Worm (Caenorhabditis elegans) whole organism, mixed stage, embryonic: ENCODE data around the gene ndc-80.

ENCODE experiments used
- M03D4.4 ChIP-seq: sonication (generic microtip); optimal IDR thresholded peaks from 2 replicates; lab custom pipeline; 2017; ENCODE audit warnings: mild to moderate bottlenecking, missing genetic modification characterization, missing compliant biosample characterization
- bed-3 ChIP-seq: fragments of 200-800 bp; sonication (Bioruptor generic); optimal IDR thresholded peaks from 3 replicates; lab custom pipeline; 2018; ENCODE audit warnings: mild to moderate bottlenecking, missing genetic modification characterization, moderate library complexity, missing compliant biosample characterization
- ceh-43 ChIP-seq: fragments of 200-800 bp; sonication (Bioruptor generic); optimal IDR thresholded peaks from 2 replicates; lab custom pipeline; 2018; ENCODE audit warnings: mild to moderate bottlenecking, missing genetic modification characterization, moderate library complexity, missing compliant biosample characterization
- elt-1 ChIP-seq: sonication (generic microtip); optimal IDR thresholded peaks from 2 replicates; lab custom pipeline; 2017; ENCODE audit warnings: missing genetic modification characterization, mild to moderate bottlenecking, missing compliant biosample characterization, antibody characterized with exemption, moderate library complexity, borderline replicate concordance; ENCODE audit not compliant: insufficient read depth
- hlh-1 ChIP-seq: fragments of 150-350 bp; optimal IDR thresholded peaks from 2 replicates; lab custom pipeline; 2014; ENCODE audit warnings: missing biosample characterization, missing genetic modification reagents, missing genetic modification characterization
- lsy-2 ChIP-seq: fragments of 150-350 bp; optimal IDR thresholded peaks from 2 replicates; lab custom pipeline; 2014; ENCODE audit warnings: missing biosample characterization, missing genetic modification characterization
- nhr-28 ChIP-seq: fragments of 150-350 bp; optimal IDR thresholded peaks from 2 replicates; lab custom pipeline; 2014; ENCODE audit warnings: missing biosample characterization, missing genetic modification characterization
- snpc-4 ChIP-seq: fragments of 150-350 bp; optimal IDR thresholded peaks from 2 replicates; lab custom pipeline; 2014; ENCODE audit warnings: missing biosample characterization, missing genetic modification characterization
- sptf-1 ChIP-seq: sonication (generic microtip); optimal IDR thresholded peaks from 2 replicates; lab custom pipeline; 2017; ENCODE audit warnings: mild to moderate bottlenecking, missing genetic modification characterization, moderate library complexity, missing compliant biosample characterization
- unc-39 ChIP-seq: fragments of 150-350 bp; optimal IDR thresholded peaks from 2 replicates; lab custom pipeline; 2014; ENCODE audit warnings: missing biosample characterization, missing genetic modification characterization

DNA sequence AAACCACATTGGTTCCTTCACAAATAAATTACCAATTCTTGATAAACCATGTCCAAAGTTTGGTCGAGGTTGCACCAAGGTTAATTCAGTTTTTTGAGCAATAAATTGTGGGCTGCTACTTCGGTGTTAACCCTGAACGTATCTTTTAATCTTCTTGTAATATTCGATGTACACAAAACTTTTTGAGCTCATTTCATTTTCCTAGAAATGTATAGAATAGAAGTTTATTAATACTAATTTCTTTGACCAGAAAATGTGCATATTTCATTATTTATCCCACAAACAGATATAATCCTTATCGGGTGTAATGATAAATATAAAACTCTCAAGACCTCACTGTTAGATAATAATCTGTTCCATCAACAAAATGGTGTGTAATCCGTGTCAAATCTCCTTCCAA lies 22.0 kb upstream of the ndc-80 start:
- no peak for TF ChIP-seq unc-39 (tag; lab: Kevin White, UChicago)
- no peak for TF ChIP-seq bed-3 (GFP tag; lab: Kevin White, UChicago)
- TF ChIP-seq nhr-28 (tag; lab: Kevin White, UChicago), result no peak
- no peak for TF ChIP-seq ceh-43 (GFP tag; lab: Kevin White, UChicago)
- TF ChIP-seq elt-1, result no peak
- no peak for TF ChIP-seq hlh-1 (tag; lab: Kevin White, UChicago)
- TF ChIP-seq sptf-1 (tag; lab: Kevin White, UChicago), result no peak
- TF ChIP-seq M03D4.4 (tag; lab: Kevin White, UChicago), result no peak
- no peak for TF ChIP-seq snpc-4 (tag; lab: Kevin White, UChicago)
- TF ChIP-seq lsy-2 (tag; lab: Kevin White, UChicago), result no peak
